Fruit fly (Drosophila melanogaster) Kc167 (cell line): Measurements from ENCODE around the gene CG43394.

Source experiments
- Myc ChIP-seq: fragments of >200 bp; optimal IDR thresholded peaks from 2 replicates; lab custom pipeline; 2017; ENCODE audit warnings: missing external identifiers
- Sin3A ChIP-seq: fragments of >200 bp; optimal IDR thresholded peaks from 2 replicates; lab custom pipeline; 2018; ENCODE audit warnings: missing external identifiers
- h ChIP-seq: fragments of >200 bp; optimal IDR thresholded peaks from 3 replicates; lab custom pipeline; 2018; ENCODE audit warnings: missing external identifiers
- insv ChIP-seq: fragments of >200 bp; optimal IDR thresholded peaks from 3 replicates; lab custom pipeline; 2018; ENCODE audit warnings: missing external identifiers
- psq ChIP-seq: fragments of >200 bp; optimal IDR thresholded peaks from 2 replicates; lab custom pipeline; 2017; ENCODE audit warnings: missing external identifiers
- ttk ChIP-seq: sonication (Bioruptor generic); optimal IDR thresholded peaks from 2 replicates; lab custom pipeline; 2017; ENCODE audit warnings: missing external identifiers

CG43394 gene

DNA sequence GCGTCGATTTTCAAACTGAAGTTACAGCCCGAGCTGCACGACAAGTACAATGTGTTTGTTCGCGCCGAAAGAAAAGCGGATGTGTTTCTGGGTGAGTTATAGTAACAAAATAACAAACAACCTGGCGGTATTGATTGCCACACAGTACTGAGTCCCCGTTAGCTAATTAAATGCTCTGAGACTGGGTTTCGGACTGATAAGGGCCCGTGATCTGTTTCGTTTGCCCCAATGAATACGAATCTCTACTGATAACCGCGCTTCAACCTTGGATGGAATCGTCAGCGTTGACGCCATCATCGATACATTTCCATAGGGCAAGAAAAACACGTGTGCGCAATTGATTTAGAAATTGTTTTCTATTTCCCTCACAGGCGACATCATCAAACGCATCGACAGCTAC is 11.6 kb downstream of the CG43394 start:
- TF ChIP-seq insv (lab: Kevin White, UChicago) (no peak), psq (lab: Kevin White, UChicago) (no peak), Sin3A (lab: Kevin White, UChicago) (no peak), h (no peak), ttk (lab: Kevin White, UChicago) (no peak), Myc (no peak)

- TF ChIP-seq Sin3A (lab: Kevin White, UChicago) (no peak), ttk (lab: Kevin White, UChicago) (no peak), insv (lab: Kevin White, UChicago) (no peak), Myc (no peak), psq (lab: Kevin White, UChicago) (no peak), h (no peak)
Measured at dm6 chr2L:8159498-8159897, 13.9 kb downstream of the CG43394 start, which contains the start of the genes PAPLA1 and Rbsn-5. PAPLA1 (minus strand) TSS chr2L:8159638. Rbsn-5 (plus strand) TSS chr2L:8159832.

DNA sequence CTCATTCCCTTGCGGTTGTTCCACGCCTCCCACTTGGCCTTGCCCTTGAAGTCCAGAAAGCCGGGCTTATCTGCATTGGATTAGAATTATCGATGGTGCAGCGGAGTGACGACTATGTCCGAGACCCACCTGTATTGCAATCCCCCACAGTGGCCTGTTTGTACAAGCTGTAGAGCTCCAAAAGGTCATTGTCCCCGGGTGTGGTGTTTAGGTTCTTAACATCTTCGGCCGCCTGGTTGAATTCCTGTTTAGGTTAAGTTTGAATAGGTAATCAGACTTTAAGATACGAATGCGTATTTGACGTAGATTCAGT is 16.4 kb downstream of the CG43394 start:
- TF ChIP-seq insv (lab: Kevin White, UChicago) (no peak), Sin3A (lab: Kevin White, UChicago) (no peak), psq (lab: Kevin White, UChicago) (no peak), ttk (lab: Kevin White, UChicago) (no peak), Myc (no peak), h (no peak)

DNA sequence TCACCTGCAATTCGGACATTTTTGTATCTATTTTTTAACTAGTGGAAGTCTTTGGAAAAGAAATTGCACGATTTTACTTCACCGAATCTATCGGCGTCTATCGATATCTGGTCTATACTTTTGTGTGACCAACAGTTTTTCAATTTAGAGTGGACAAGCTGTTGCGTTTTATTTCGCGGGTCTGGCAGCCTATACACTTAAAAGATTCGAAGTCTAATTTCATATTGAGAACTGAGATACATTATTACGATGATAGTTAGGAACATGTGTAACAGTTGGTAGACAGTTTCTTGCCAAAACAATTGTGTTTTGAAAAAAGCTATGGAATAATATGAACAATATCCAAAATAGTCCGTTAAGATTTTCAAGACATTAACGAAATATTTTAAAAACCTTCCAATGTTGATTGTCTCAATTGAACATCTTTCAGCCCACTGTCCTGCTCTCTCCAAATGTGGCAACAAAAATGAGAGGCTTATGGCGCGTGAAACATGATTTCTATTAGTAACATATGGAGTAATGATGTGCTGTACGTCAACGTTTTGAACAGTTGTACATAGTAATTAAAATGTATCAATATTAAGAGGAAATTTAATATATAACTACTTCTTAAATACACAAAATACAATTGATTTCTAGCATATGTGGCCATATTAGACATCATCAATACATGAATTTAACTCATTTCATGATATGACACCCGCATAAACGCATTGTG is 16.9 kb downstream of the CG43394 start, which contains the start of gene Acbp1:
Gene Acbp1 (minus strand): TSS at position 146 of the 718 bp plus-strand sequence.
- TF ChIP-seq Sin3A (lab: Kevin White, UChicago) (no peak), h (no peak), Myc (no peak), insv (lab: Kevin White, UChicago) (no peak), psq (lab: Kevin White, UChicago) (no peak), ttk (lab: Kevin White, UChicago) (no peak)

dm6 chr2L:8163025-8163351 is 17.4 kb downstream of the CG43394 start, which contains the start of gene Piezo:
Piezo (plus strand) TSS chr2L:8163073.
- TF ChIP-seq insv (lab: Kevin White, UChicago) (no peak), psq (lab: Kevin White, UChicago) (no peak), Myc (no peak), h (no peak), ttk (lab: Kevin White, UChicago) (no peak), Sin3A (lab: Kevin White, UChicago) (no peak)

- no peak for TF ChIP-seq ttk (lab: Kevin White, UChicago)
- no peak for TF ChIP-seq insv (lab: Kevin White, UChicago)
Measured at dm6 chr2L:8163588-8164166, 18.1 kb downstream of the CG43394 start.

- TF ChIP-seq Sin3A (lab: Kevin White, UChicago) (no peak), h (no peak), Myc (no peak), insv (lab: Kevin White, UChicago) (no peak), ttk (lab: Kevin White, UChicago) (no peak), psq (lab: Kevin White, UChicago) (no peak)
Measured at dm6 chr2L:8164219-8164618, 18.7 kb downstream of the CG43394 start.

DNA sequence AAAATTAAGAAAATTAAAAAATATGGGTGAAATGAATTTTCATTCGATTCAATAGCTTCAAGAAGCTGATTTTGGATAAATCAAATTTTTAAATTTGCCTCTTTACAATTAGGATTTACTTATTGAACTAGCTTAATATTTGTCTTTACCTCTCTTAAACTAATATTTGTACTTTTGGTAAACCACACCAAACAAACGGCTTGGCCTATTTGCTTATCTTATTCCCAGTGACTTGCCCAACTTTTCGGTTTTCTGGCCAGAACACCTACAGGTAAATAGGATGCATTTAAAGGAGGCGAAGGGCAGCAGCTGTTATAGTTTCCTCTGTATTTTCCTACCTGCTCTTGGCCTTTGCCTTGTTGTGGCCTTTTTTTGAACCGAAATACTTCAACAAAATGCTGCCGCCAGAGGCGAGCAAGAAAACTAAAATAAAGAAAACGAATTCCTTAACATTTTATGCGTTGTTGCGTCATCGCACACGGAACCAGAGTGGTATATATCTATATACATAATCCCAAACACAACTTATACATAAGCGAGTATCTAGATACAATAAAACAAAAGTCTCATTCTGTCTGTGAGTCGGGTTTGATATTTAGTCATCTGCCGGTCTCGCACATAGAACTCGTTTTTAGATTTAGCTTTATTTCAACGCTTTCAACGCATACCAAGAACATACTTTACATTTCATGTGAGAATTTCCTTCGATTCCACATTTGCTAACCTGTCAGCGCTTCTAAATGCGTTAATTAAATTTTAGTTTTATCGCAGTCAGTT is 20.4 kb downstream of the CG43394 start:
- TF ChIP-seq h (no peak), Sin3A (lab: Kevin White, UChicago) (no peak), ttk (lab: Kevin White, UChicago) (no peak), psq (lab: Kevin White, UChicago) (no peak), Myc (no peak), insv (lab: Kevin White, UChicago) (no peak)

DNA sequence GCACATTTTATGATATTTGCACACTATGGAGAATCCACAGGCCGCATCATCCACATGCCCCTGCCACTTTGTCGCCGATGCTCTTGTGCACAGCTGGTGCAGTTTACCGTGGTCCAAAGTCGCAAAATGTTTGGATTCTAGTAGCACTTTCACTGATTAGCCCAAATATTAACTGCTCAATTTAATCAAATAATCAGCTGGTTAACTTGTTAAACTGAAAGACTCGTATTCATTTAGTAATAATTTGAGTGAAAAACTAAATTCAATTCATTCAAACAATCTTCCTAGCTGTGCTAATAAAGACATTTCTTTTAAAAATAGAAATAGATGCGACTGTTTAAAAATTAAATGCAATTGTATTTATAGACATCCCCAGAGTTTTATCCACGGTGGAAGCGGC is 22.5 kb downstream of the CG43394 start:
- TF ChIP-seq Sin3A (lab: Kevin White, UChicago) (no peak), insv (lab: Kevin White, UChicago) (no peak), h (no peak), psq (lab: Kevin White, UChicago) (no peak), ttk (lab: Kevin White, UChicago) (no peak), Myc (no peak)

DNA sequence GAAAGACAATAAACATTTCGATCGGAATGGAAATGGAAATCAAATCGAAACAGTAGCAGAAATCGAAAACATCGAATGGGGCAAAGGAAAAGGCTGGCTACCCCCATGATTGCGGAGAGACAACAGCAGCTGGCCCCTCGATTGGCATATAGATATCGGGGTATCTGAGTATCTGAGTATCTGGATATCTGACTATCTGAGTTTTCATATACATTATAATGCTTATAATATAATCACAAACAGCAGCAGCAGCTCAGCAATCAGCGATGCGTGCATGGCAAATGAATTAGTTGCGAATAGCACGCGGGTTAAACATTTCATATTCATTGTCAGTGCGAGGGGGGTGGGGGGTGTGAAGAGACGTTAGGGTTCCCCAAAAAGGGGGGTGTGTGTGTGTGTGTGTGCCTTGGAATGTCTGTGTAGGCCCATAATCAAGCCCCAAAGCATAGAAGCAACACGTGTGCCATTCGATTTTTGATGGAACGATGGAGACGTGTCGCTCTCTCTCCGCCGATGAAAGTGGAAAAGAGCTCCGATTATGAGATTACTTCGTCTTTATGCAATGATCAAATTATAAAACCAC is 25.1 kb downstream of the CG43394 start:
- TF ChIP-seq ttk (lab: Kevin White, UChicago) (no peak), Sin3A (lab: Kevin White, UChicago) (no peak), insv (lab: Kevin White, UChicago) (no peak)

DNA sequence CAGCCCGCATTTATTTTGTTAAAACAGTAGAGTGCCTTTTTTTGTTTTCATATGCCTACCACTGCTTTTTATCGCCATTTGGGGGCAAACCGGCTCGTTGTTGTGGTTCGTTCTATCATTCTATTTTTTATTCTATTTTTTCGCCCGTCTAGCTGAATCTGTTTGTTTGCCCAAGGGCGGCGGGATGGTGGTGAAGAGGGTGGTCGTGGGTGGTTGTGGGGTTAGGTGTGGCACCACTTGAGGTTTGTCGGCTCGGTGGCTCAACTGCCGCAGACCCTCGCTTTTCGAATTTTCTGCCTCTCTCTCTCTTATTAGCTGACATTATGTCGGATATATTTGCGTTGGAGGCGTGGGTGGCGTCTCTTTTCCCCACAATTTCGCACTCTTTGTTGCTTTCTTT is 26.0 kb downstream of the CG43394 start:
- TF ChIP-seq ttk (lab: Kevin White, UChicago) (no peak), Sin3A (lab: Kevin White, UChicago) (no peak), insv (lab: Kevin White, UChicago) (no peak), h (no peak), psq (lab: Kevin White, UChicago) (no peak), Myc (no peak)

- TF ChIP-seq insv (lab: Kevin White, UChicago): no peak
- TF ChIP-seq h: no peak
- TF ChIP-seq psq (lab: Kevin White, UChicago): no peak
- TF ChIP-seq Sin3A (lab: Kevin White, UChicago): no peak
- no peak for TF ChIP-seq ttk (lab: Kevin White, UChicago)
- no peak for TF ChIP-seq Myc
Measured at dm6 chr2L:8185008-8185407, 39.5 kb downstream of the CG43394 start.
